Worm (Caenorhabditis elegans) whole organism, L4 larva: Measurements from ENCODE around the gene ZK686.2.

Experiments used
- F10B5.3 ChIP-seq: sonication (generic microtip); optimal IDR thresholded peaks from 2 replicates; lab custom pipeline; 2016; ENCODE audit warnings: mild to moderate bottlenecking, missing genetic modification characterization, missing compliant biosample characterization
- F37D6.2 ChIP-seq: sonication (generic microtip); optimal IDR thresholded peaks from 2 replicates; lab custom pipeline; 2016; ENCODE audit warnings: mild to moderate bottlenecking, missing genetic modification characterization, missing compliant biosample characterization
- T20F7.1 ChIP-seq: fragments of 200-800 bp; sonication (Bioruptor generic); optimal IDR thresholded peaks from 2 replicates; lab custom pipeline; 2018; ENCODE audit warnings: mild to moderate bottlenecking, missing genetic modification characterization, missing compliant biosample characterization
- T26A8.4 ChIP-seq: fragments of 200-800 bp; sonication (Bioruptor generic); IDR thresholded peaks from 2 replicates; pipeline ENCODE4 v1.3.6; 2022; ENCODE audit warnings: missing genetic modification characterization, missing compliant biosample characterization
- Y48G9A.11 ChIP-seq: fragments of 200-800 bp; sonication (Bioruptor generic); IDR thresholded peaks from 2 replicates; pipeline ENCODE4 v1.3.6; 2022; ENCODE audit warnings: missing genetic modification reagents, missing genetic modification characterization, missing compliant biosample characterization
- Y5F2A.4 ChIP-seq: fragments of 200-800 bp; sonication (Bioruptor generic); optimal IDR thresholded peaks from 2 replicates; lab custom pipeline; 2018; ENCODE audit warnings: mild to moderate bottlenecking, missing genetic modification characterization, missing compliant biosample characterization
- aha-1 ChIP-seq: fragments of 150-350 bp; peaks from one replicate; lab custom pipeline; 2014; ENCODE audit warnings: missing biosample characterization, missing genetic modification characterization
- aly-2 ChIP-seq: sonication (generic microtip); optimal IDR thresholded peaks from 2 replicates; lab custom pipeline; 2018; ENCODE audit warnings: missing biosample characterization, missing genetic modification characterization
- ama-1 ChIP-seq: fragments of 150-350 bp; optimal IDR thresholded peaks from 2 replicates; lab custom pipeline; 2014; ENCODE audit warnings: inconsistent platforms, mixed read lengths
- arid-1 ChIP-seq: fragments of 200-800 bp; sonication (Bioruptor generic); conservative IDR thresholded peaks from 2 replicates; pipeline ENCODE4 v1.3.6; 2022; ENCODE audit warnings: missing genetic modification reagents, missing genetic modification characterization, missing compliant biosample characterization
- attf-4 ChIP-seq: sonication (generic microtip); optimal IDR thresholded peaks from 3 replicates; lab custom pipeline; 2017; ENCODE audit warnings: missing biosample characterization, missing genetic modification characterization
- ceh-32 ChIP-seq: sonication (generic microtip); optimal IDR thresholded peaks from 2 replicates; lab custom pipeline; 2016; ENCODE audit warnings: mild to moderate bottlenecking, missing genetic modification characterization, missing compliant biosample characterization; ENCODE audit not compliant: poor library complexity
- ctbp-1 ChIP-seq: fragments of 200-800 bp; sonication (Bioruptor generic); IDR thresholded peaks from 2 replicates; pipeline ENCODE4 v1.3.6; 2022; ENCODE audit warnings: missing genetic modification reagents, missing genetic modification characterization, missing compliant biosample characterization
- daf-16 ChIP-seq, 3 experiments: sonication (generic microtip); optimal IDR thresholded peaks; 2 replicates each; lab custom pipeline; 2016 to 2017; ENCODE audit warnings: missing genetic modification characterization in 3 of 3, missing genetic modification reagents in 3 of 3, mild to moderate bottlenecking in 2 of 3, missing compliant biosample characterization in 2 of 3, missing biosample characterization in 1 of 3, moderate library complexity in 1 of 3
- dmd-8 ChIP-seq: fragments of 200-800 bp; sonication (Bioruptor generic); IDR thresholded peaks from 2 replicates; pipeline ENCODE4 v1.3.6; 2022; ENCODE audit warnings: missing genetic modification characterization, missing compliant biosample characterization
- egl-27 ChIP-seq: sonication (generic microtip); optimal IDR thresholded peaks from 3 replicates; lab custom pipeline; 2017; ENCODE audit warnings: missing biosample characterization, missing genetic modification reagents, missing genetic modification characterization
- egl-43 ChIP-seq: fragments of 200-800 bp; sonication (Bioruptor generic); IDR thresholded peaks from 2 replicates; pipeline ENCODE4 v1.3.6; 2022; ENCODE audit warnings: missing genetic modification reagents, missing genetic modification characterization, missing compliant biosample characterization
- fkh-10 ChIP-seq: fragments of 150-350 bp; optimal IDR thresholded peaks from 2 replicates; lab custom pipeline; 2014; ENCODE audit warnings: missing biosample characterization, missing genetic modification reagents, missing genetic modification characterization
- hif-1 ChIP-seq, 2 experiments: sonication (generic microtip); optimal IDR thresholded peaks; 2 replicates each; lab custom pipeline; 2016 to 2017; ENCODE audit warnings: missing compliant biosample characterization in 2 of 2, missing genetic modification characterization in 2 of 2, missing genetic modification reagents in 2 of 2, missing genotype in 2 of 2, mild to moderate bottlenecking in 1 of 2
- hlh-11 ChIP-seq: fragments of 200-800 bp; sonication (Bioruptor generic); optimal IDR thresholded peaks from 2 replicates; lab custom pipeline; 2018; ENCODE audit warnings: mild to moderate bottlenecking, missing genetic modification characterization, missing compliant biosample characterization
- hlh-30 ChIP-seq: sonication (generic microtip); optimal IDR thresholded peaks from 2 replicates; lab custom pipeline; 2017; ENCODE audit warnings: antibody characterized with exemption, mild to moderate bottlenecking, missing genetic modification characterization, missing compliant biosample characterization; ENCODE audit not compliant: insufficient read depth
- hmg-1.1 ChIP-seq: fragments of 200-800 bp; sonication (Bioruptor generic); IDR thresholded peaks from 2 replicates; pipeline ENCODE4 v1.3.6; 2022; ENCODE audit warnings: missing genetic modification reagents, missing genetic modification characterization, missing compliant biosample characterization
- jun-1 ChIP-seq: fragments of 150-350 bp; optimal IDR thresholded peaks from 2 replicates; lab custom pipeline; 2014; ENCODE audit warnings: missing biosample characterization, missing genetic modification reagents, missing genetic modification characterization
- lim-7 ChIP-seq: fragments of 200-800 bp; sonication (Bioruptor generic); IDR thresholded peaks from 2 replicates; pipeline ENCODE4 v1.3.6; 2022; ENCODE audit warnings: missing genetic modification characterization, missing compliant biosample characterization
- lin-1 ChIP-seq: fragments of 200-800 bp; sonication (Bioruptor generic); IDR thresholded peaks from 2 replicates; pipeline ENCODE4 v1.3.6; 2022; ENCODE audit warnings: missing genetic modification reagents, missing genetic modification characterization, missing compliant biosample characterization
- lin-38 ChIP-seq: fragments of 200-800 bp; sonication (Bioruptor generic); IDR thresholded peaks from 2 replicates; pipeline ENCODE4 v1.3.6; 2022; ENCODE audit warnings: missing genetic modification reagents, missing genetic modification characterization, missing compliant biosample characterization
- lsy-2 ChIP-seq, 2 experiments: fragments of 150-350 bp in 1 of 2; sonication (generic microtip) in 1 of 2; optimal IDR thresholded peaks; 2 replicates each; lab custom pipeline; 2014 to 2017; ENCODE audit warnings: missing biosample characterization in 2 of 2, missing genetic modification characterization in 2 of 2
- madf-5 ChIP-seq, 2 experiments: fragments of 200-800 bp; sonication (Bioruptor generic); IDR thresholded peaks; 2 replicates each; pipeline ENCODE4 v1.3.6; 2022; ENCODE audit warnings: missing compliant biosample characterization in 2 of 2, missing genetic modification characterization in 2 of 2
- madf-9 ChIP-seq: fragments of 200-800 bp; sonication (Bioruptor generic); conservative IDR thresholded peaks from 2 replicates; pipeline ENCODE4 v1.3.6; 2022; ENCODE audit warnings: missing genetic modification reagents, missing genetic modification characterization, missing compliant biosample characterization
- mdl-1 ChIP-seq, 2 experiments: fragments of 150-350 bp in 1 of 2; sonication (generic microtip) in 1 of 2; optimal IDR thresholded peaks; 2 replicates each; lab custom pipeline; 2014 to 2017; ENCODE audit warnings: missing biosample characterization in 2 of 2, missing genetic modification characterization in 2 of 2
- mep-1 ChIP-seq: fragments of 150-350 bp; sonication (generic microtip); optimal IDR thresholded peaks from 3 replicates; lab custom pipeline; 2014; ENCODE audit warnings: missing biosample characterization, missing genetic modification characterization
- mxl-3 ChIP-seq: fragments of 200-800 bp; sonication (Bioruptor generic); optimal IDR thresholded peaks from 2 replicates; lab custom pipeline; 2018; ENCODE audit warnings: mild to moderate bottlenecking, missing genetic modification characterization, missing compliant biosample characterization
- nhr-11 ChIP-seq: fragments of 150-350 bp; optimal IDR thresholded peaks from 2 replicates; lab custom pipeline; 2014; ENCODE audit warnings: missing biosample characterization, missing genetic modification characterization
- nhr-111 ChIP-seq: fragments of 200-800 bp; sonication (Bioruptor generic); optimal IDR thresholded peaks from 2 replicates; lab custom pipeline; 2018; ENCODE audit warnings: mild to moderate bottlenecking, missing genetic modification characterization, missing compliant biosample characterization
- nhr-25 ChIP-seq: sonication (generic microtip); optimal IDR thresholded peaks from 2 replicates; lab custom pipeline; 2017; ENCODE audit warnings: missing genetic modification characterization, mild to moderate bottlenecking, missing compliant biosample characterization, antibody characterized with exemption, moderate library complexity, borderline replicate concordance; ENCODE audit not compliant: insufficient read depth
- nhr-28 ChIP-seq: fragments of 150-350 bp; optimal IDR thresholded peaks from 2 replicates; lab custom pipeline; 2014; ENCODE audit warnings: missing biosample characterization, missing genetic modification characterization
- nhr-42 ChIP-seq: fragments of 200-800 bp; sonication (Bioruptor generic); IDR thresholded peaks from 2 replicates; pipeline ENCODE4 v1.3.6; 2022; ENCODE audit warnings: missing genetic modification characterization, missing compliant biosample characterization
- nhr-6 ChIP-seq: fragments of 150-350 bp; optimal IDR thresholded peaks from 2 replicates; lab custom pipeline; 2014; ENCODE audit warnings: missing biosample characterization, missing genetic modification characterization
- nhr-77 ChIP-seq: fragments of 150-350 bp; optimal IDR thresholded peaks from 2 replicates; lab custom pipeline; 2014; ENCODE audit warnings: missing biosample characterization, missing genetic modification characterization
- pha-4 ChIP-seq, 2 experiments: fragments of 150-350 bp in 1 of 2; fragments of 200-800 bp in 1 of 2; sonication (Bioruptor generic) in 1 of 2; IDR thresholded peaks in 1 of 2; optimal IDR thresholded peaks in 1 of 2; 2 replicates each; pipeline versions ENCODE4 v1.3.6 to Lab custom; 2014 to 2022; ENCODE audit warnings: missing genetic modification characterization in 2 of 2, missing genetic modification reagents in 2 of 2, missing biosample characterization in 1 of 2, missing compliant biosample characterization in 1 of 2
- rbr-2 ChIP-seq: sonication (generic microtip); optimal IDR thresholded peaks from 2 replicates; lab custom pipeline; 2016; ENCODE audit warnings: missing genotype, missing genetic modification characterization, missing compliant biosample characterization
- sdz-12 ChIP-seq: fragments of 200-800 bp; sonication (Bioruptor generic); optimal IDR thresholded peaks from 2 replicates; lab custom pipeline; 2018; ENCODE audit warnings: mild to moderate bottlenecking, missing genetic modification characterization, missing compliant biosample characterization
- set-16 ChIP-seq: fragments of 200-800 bp; sonication (Bioruptor generic); IDR thresholded peaks from 2 replicates; pipeline ENCODE4 v1.3.6; 2022; ENCODE audit warnings: missing genetic modification reagents, missing genetic modification characterization, missing compliant biosample characterization
- skn-1 ChIP-seq: fragments of 150-350 bp; optimal IDR thresholded peaks from 2 replicates; lab custom pipeline; 2014; ENCODE audit warnings: missing biosample characterization, missing genetic modification characterization
- unc-62 ChIP-seq, 3 experiments: fragments of 150-350 bp in 1 of 3; sonication (generic microtip); optimal IDR thresholded peaks in 2 of 3; peaks in 1 of 3; 1 replicate in 1 of 3; 2 replicates in 2 of 3; lab custom pipeline; 2014 to 2017; ENCODE audit warnings: missing biosample characterization in 3 of 3, missing genetic modification characterization in 3 of 3, missing genetic modification reagents in 3 of 3, missing genotype in 1 of 3
- zfp-3 ChIP-seq: fragments of 200-800 bp; sonication (Bioruptor generic); conservative IDR thresholded peaks from 2 replicates; pipeline ENCODE4 v1.3.6; 2022; ENCODE audit warnings: missing genetic modification reagents, missing genetic modification characterization, missing compliant biosample characterization
- zip-2 ChIP-seq: fragments of 150-350 bp; optimal IDR thresholded peaks from 2 replicates; lab custom pipeline; 2014; ENCODE audit warnings: missing biosample characterization, missing genetic modification characterization

ZK686.2 gene

ce11 chrIII:7729534-7730061, 36.3 kb downstream of the ZK686.2 start, which contains the start of gene ZK112.4:
ZK112.4 (minus strand) TSS chrIII:7730011.
- TF ChIP-seq lin-1 (GFP tag; lab: Robert Waterston, UW) (no peak), daf-16 (GFP tag; optimal IDR thresholded peaks at IDR 0.05; lab: Kevin White, UChicago) (peak in 1 of 2 experiments; percentile 68), daf-16 (tag; optimal IDR thresholded peaks at IDR 0.05; lab: Kevin White, UChicago) (peak; percentile 25), ama-1 (peak; percentile 72), mdl-1 (tag; optimal IDR thresholded peaks at IDR 0.05; lab: Kevin White, UChicago) (peak; percentile 26 to 57), ctbp-1 (GFP tag; lab: Robert Waterston, UW) (peak; percentile 73; the same call in 1 of the 2 replicates), nhr-42 (GFP tag; lab: Robert Waterston, UW) (no peak), hlh-30 (peak; percentile 76), lim-7 (GFP tag; lab: Robert Waterston, UW) (0 out of 2 replicates have a peak, but pooled peaks have one; percentile 38), unc-62 (GFP tag; optimal IDR thresholded peaks at IDR 0.05 in 1 of 2; lab: Kevin White, UChicago) (peak in 1 of 2 experiments; percentile 98), unc-62 (tag; optimal IDR thresholded peaks at IDR 0.05; lab: Kevin White, UChicago) (no peak), fkh-10 (GFP tag; lab: Kevin White, UChicago) (peak; percentile 81), nhr-6 (tag; lab: Kevin White, UChicago) (no peak), nhr-111 (GFP tag; lab: Kevin White, UChicago) (no peak), attf-4 (tag; lab: Kevin White, UChicago) (no peak), F10B5.3 (tag; lab: Kevin White, UChicago) (peak; percentile 29), F37D6.2 (tag; lab: Kevin White, UChicago) (peak; percentile 48), nhr-25 (tag; lab: Kevin White, UChicago) (peak; percentile 62), Y5F2A.4 (no peak), mep-1 (tag; lab: Kevin White, UChicago) (peak; percentile 90), rbr-2 (tag; lab: Kevin White, UChicago) (peak; percentile 52), pha-4 (GFP tag; IDR thresholded peaks at IDR 0.05; lab: Robert Waterston, UW) (0 out of 2 replicates have a peak, but pooled peaks have one; percentile 12), pha-4 (tag; optimal IDR thresholded peaks at IDR 0.05; lab: Kevin White, UChicago) (no peak), hlh-11 (tag; lab: Kevin White, UChicago) (peak; percentile 79), mxl-3 (peak; percentile 26), hmg-1.1 (GFP tag; lab: Robert Waterston, UW) (peak; percentile 49), madf-5 (GFP tag; IDR thresholded peaks at IDR 0.05; lab: Robert Waterston, UW) (0 out of 4 replicates have a peak, but pooled peaks of 1 of the 2 experiments have one; percentile 10), ceh-32 (no peak), madf-9 (GFP tag; lab: Robert Waterston, UW) (0 out of 2 replicates have a peak, but pooled peaks have one; percentile 21), lsy-2 (tag; optimal IDR thresholded peaks at IDR 0.05; lab: Kevin White, UChicago) (peak; percentile 62 to 67), aha-1 (tag; lab: Kevin White, UChicago) (peak; percentile 88), dmd-8 (no peak), lin-38 (GFP tag; lab: Robert Waterston, UW) (peak; percentile 32; the same call in 1 of the 2 replicates), hif-1 (tag; optimal IDR thresholded peaks at IDR 0.05; lab: Kevin White, UChicago) (peak in 1 of 2 experiments; percentile 23), nhr-77 (tag; lab: Kevin White, UChicago) (peak; percentile 56), nhr-11 (tag; lab: Kevin White, UChicago) (peak; percentile 91), egl-43 (GFP tag; lab: Robert Waterston, UW) (peak; percentile 49; the same call in 1 of the 2 replicates), zfp-3 (0 out of 2 replicates have a peak, but pooled peaks have one; percentile 47), nhr-28 (tag; lab: Kevin White, UChicago) (peak; percentile 69), set-16 (peak; percentile 93)

DNA sequence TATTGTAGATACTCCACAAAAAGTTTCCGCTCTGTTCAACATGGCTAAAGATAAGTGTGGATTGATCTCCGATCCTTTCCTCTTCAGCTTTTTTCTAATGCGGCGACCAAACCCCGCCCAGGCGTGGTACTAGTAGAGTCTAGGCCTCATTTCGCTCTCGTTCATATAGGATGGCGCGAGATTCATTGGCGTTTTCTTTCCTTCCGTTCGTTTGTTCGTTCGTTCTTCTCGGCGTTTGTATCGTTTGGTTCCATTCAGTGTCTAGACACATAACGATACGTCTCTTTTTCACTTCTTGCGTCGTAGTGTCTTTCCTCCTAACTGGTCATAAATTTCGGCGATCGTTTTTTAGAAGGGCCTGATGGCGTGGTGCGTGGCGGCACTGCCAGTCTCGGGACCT, 36.8 kb downstream of the ZK686.2 start:
- TF ChIP-seq T20F7.1 (GFP tag; lab: Kevin White, UChicago) (no peak), T26A8.4 (GFP tag; lab: Robert Waterston, UW) (no peak), egl-27 (tag; lab: Kevin White, UChicago) (no peak), hlh-30 (peak; percentile 34), jun-1 (tag; lab: Kevin White, UChicago) (no peak), sdz-12 (GFP tag; lab: Kevin White, UChicago) (no peak), nhr-11 (tag; lab: Kevin White, UChicago) (no peak), skn-1 (tag; lab: Kevin White, UChicago) (no peak), aha-1 (tag; lab: Kevin White, UChicago) (peak; percentile 15), madf-9 (GFP tag; lab: Robert Waterston, UW) (no peak), F10B5.3 (tag; lab: Kevin White, UChicago) (no peak), Y48G9A.11 (GFP tag; lab: Robert Waterston, UW) (no peak), hmg-1.1 (GFP tag; lab: Robert Waterston, UW) (no peak), mxl-3 (no peak), madf-5 (GFP tag; IDR thresholded peaks at IDR 0.05; lab: Robert Waterston, UW) (no peak), arid-1 (GFP tag; lab: Robert Waterston, UW) (no peak), zip-2 (tag; lab: Kevin White, UChicago) (no peak), ama-1 (no peak), aly-2 (tag; lab: Kevin White, UChicago) (no peak)
